Fruit fly (Drosophila melanogaster) whole organism, embryonic: ENCODE measurements around the gene plx.
A peak's percentile ranks its signal among the peaks of the same experiment; 100 is the strongest.

ENCODE experiments used
- ATbp ChIP-seq: fragments of 200-800 bp; sonication (Bioruptor generic); optimal IDR thresholded peaks from 2 replicates; lab custom pipeline; 2017; ENCODE audit warnings: missing biosample characterization, mild to moderate bottlenecking, missing genetic modification characterization, missing genetic modification reagents
- B-H2 ChIP-seq: fragments of 200-800 bp; sonication (Bioruptor generic); optimal IDR thresholded peaks from 2 replicates; lab custom pipeline; 2018; ENCODE audit warnings: missing biosample characterization, mild to moderate bottlenecking, missing genetic modification characterization
- CG10431 ChIP-seq: fragments of 200-800 bp; sonication (Bioruptor generic); optimal IDR thresholded peaks from 3 replicates; lab custom pipeline; 2018; ENCODE audit warnings: missing biosample characterization, mild to moderate bottlenecking, missing genetic modification characterization
- CG12236 ChIP-seq: fragments of 200-800 bp; sonication (Bioruptor generic); optimal IDR thresholded peaks from 2 replicates; lab custom pipeline; 2016; ENCODE audit warnings: missing biosample characterization, missing genetic modification characterization
- CG12391 ChIP-seq: fragments of 200-800 bp; sonication (Bioruptor generic); optimal IDR thresholded peaks from 3 replicates; lab custom pipeline; 2018; ENCODE audit warnings: missing biosample characterization, mild to moderate bottlenecking, missing genetic modification characterization, moderate library complexity
- CG14014 ChIP-seq: fragments of 200-800 bp; sonication (Bioruptor generic); IDR thresholded peaks from 2 replicates; pipeline ENCODE4 v1.3.6; 2022; ENCODE audit warnings: missing biosample characterization, missing genetic modification characterization
- CG14710 ChIP-seq: fragments of 200-800 bp; sonication (Bioruptor generic); optimal IDR thresholded peaks from 3 replicates; lab custom pipeline; 2019; ENCODE audit warnings: missing biosample characterization, mild to moderate bottlenecking, missing genetic modification characterization, moderate library complexity
- CG15269 ChIP-seq: fragments of 200-800 bp; sonication (Bioruptor generic); optimal IDR thresholded peaks from 2 replicates; lab custom pipeline; 2018; ENCODE audit warnings: missing biosample characterization, mild to moderate bottlenecking, missing genetic modification characterization, moderate library complexity
- CG16779 ChIP-seq: fragments of 200-800 bp; sonication (Bioruptor generic); IDR thresholded peaks from 2 replicates; pipeline ENCODE4 v1.3.6; 2022; ENCODE audit warnings: missing biosample characterization, missing genetic modification characterization
- CG16813 ChIP-seq: fragments of 200-800 bp; sonication (Bioruptor generic); IDR thresholded peaks from 3 replicates; pipeline ENCODE4 v1.3.6; 2022; ENCODE audit warnings: missing biosample characterization, missing genetic modification characterization; ENCODE audit not compliant: partially characterized antibody
- CG30431 ChIP-seq: fragments of 200-800 bp; sonication (Bioruptor generic); optimal IDR thresholded peaks from 2 replicates; lab custom pipeline; 2017; ENCODE audit warnings: missing biosample characterization, missing genetic modification characterization
- CG31224 ChIP-seq: fragments of 200-800 bp; sonication (Bioruptor generic); IDR thresholded peaks from 2 replicates; pipeline ENCODE4 v1.3.6; 2022; ENCODE audit warnings: missing biosample characterization, missing genetic modification characterization
- CG32767 ChIP-seq: fragments of 200-800 bp; sonication (Bioruptor generic); IDR thresholded peaks from 2 replicates; pipeline ENCODE4 v1.3.6; 2022; ENCODE audit warnings: missing biosample characterization, missing genetic modification characterization
- CG4404 ChIP-seq: fragments of 200-800 bp; sonication (Bioruptor generic); IDR thresholded peaks from 2 replicates; pipeline ENCODE4 v1.3.6; 2022; ENCODE audit warnings: missing biosample characterization, missing genetic modification characterization
- CG5953 ChIP-seq: fragments of 200-800 bp; sonication (Bioruptor generic); IDR thresholded peaks from 2 replicates; pipeline ENCODE4 v1.3.6; 2022; ENCODE audit warnings: missing biosample characterization, missing genetic modification characterization
- CG6254 ChIP-seq: fragments of 200-800 bp; sonication (Bioruptor generic); optimal IDR thresholded peaks from 3 replicates; lab custom pipeline; 2017; ENCODE audit warnings: mild to moderate bottlenecking, missing biosample characterization, missing genetic modification reagents, missing genetic modification characterization
- CG7271 ChIP-seq: fragments of 200-800 bp; sonication (Bioruptor generic); optimal IDR thresholded peaks from 2 replicates; lab custom pipeline; 2018; ENCODE audit warnings: missing biosample characterization, mild to moderate bottlenecking, missing genetic modification characterization, moderate library complexity
- CG7357 ChIP-seq: fragments of 200-800 bp; sonication (Bioruptor generic); IDR thresholded peaks from 3 replicates; pipeline ENCODE4 v1.3.6; 2022; ENCODE audit warnings: missing biosample characterization, missing genetic modification characterization
- CG7987 ChIP-seq: fragments of 200-800 bp; sonication (Bioruptor generic); optimal IDR thresholded peaks from 2 replicates; lab custom pipeline; 2018; ENCODE audit warnings: missing biosample characterization, mild to moderate bottlenecking, missing genetic modification characterization, moderate library complexity
- CG9727 ChIP-seq: fragments of 200-800 bp; sonication (Bioruptor generic); optimal IDR thresholded peaks from 3 replicates; lab custom pipeline; 2017; ENCODE audit warnings: missing biosample characterization, mild to moderate bottlenecking, missing genetic modification characterization
- D19A ChIP-seq: fragments of 200-800 bp; optimal IDR thresholded peaks from 3 replicates; lab custom pipeline; 2019; ENCODE audit warnings: missing biosample characterization, mild to moderate bottlenecking, missing genetic modification characterization, moderate library complexity
- E2f1 ChIP-seq: fragments of 200-800 bp; sonication (Bioruptor generic); IDR thresholded peaks from 2 replicates; pipeline ENCODE4 v1.3.6; 2022; ENCODE audit warnings: missing biosample characterization, missing genetic modification characterization
- HLH54F ChIP-seq: fragments of 200-800 bp; sonication (Bioruptor generic); optimal IDR thresholded peaks from 3 replicates; lab custom pipeline; 2016; ENCODE audit warnings: missing biosample characterization, missing genetic modification characterization
- Hmr ChIP-seq: fragments of 200-800 bp; sonication (Bioruptor generic); optimal IDR thresholded peaks from 3 replicates; lab custom pipeline; 2017; ENCODE audit warnings: mild to moderate bottlenecking, missing biosample characterization, missing genetic modification reagents, missing genetic modification characterization
- Jarid2 ChIP-seq: fragments of 200-800 bp; sonication (Bioruptor generic); optimal IDR thresholded peaks from 3 replicates; lab custom pipeline; 2017; ENCODE audit warnings: mild to moderate bottlenecking, missing biosample characterization, missing genetic modification reagents, missing genetic modification characterization
- Mad ChIP-seq: fragments of 200-800 bp; sonication (Bioruptor generic); optimal IDR thresholded peaks from 2 replicates; lab custom pipeline; 2016; ENCODE audit warnings: missing biosample characterization, missing genetic modification characterization
- NfI ChIP-seq: fragments of 200-800 bp; sonication (Bioruptor generic); optimal IDR thresholded peaks from 3 replicates; lab custom pipeline; 2018; ENCODE audit warnings: missing biosample characterization, mild to moderate bottlenecking, missing genetic modification characterization, moderate library complexity
- Oli ChIP-seq: fragments of 200-800 bp; sonication (Bioruptor generic); optimal IDR thresholded peaks from 2 replicates; lab custom pipeline; 2018; ENCODE audit warnings: missing biosample characterization, mild to moderate bottlenecking, missing genetic modification characterization, moderate library complexity
- PHDP ChIP-seq: fragments of 200-800 bp; sonication (Bioruptor generic); optimal IDR thresholded peaks from 3 replicates; lab custom pipeline; 2018; ENCODE audit warnings: missing biosample characterization, mild to moderate bottlenecking, missing genetic modification characterization, moderate library complexity
- Sry-β ChIP-seq: fragments of 200-800 bp; sonication (Bioruptor generic); optimal IDR thresholded peaks from 2 replicates; lab custom pipeline; 2018; ENCODE audit warnings: missing biosample characterization, mild to moderate bottlenecking, missing genetic modification characterization, moderate library complexity
- Trl ChIP-seq, 3 experiments: fragments of >200 bp in 2 of 3; fragments of 200-800 bp in 1 of 3; sonication (Bioruptor generic) in 1 of 3; optimal IDR thresholded peaks; 2 replicates in 1 of 3; 3 replicates in 2 of 3; lab custom pipeline; 2016 to 2017; ENCODE audit warnings: missing biosample characterization in 1 of 3, missing genetic modification characterization in 1 of 3
- YL-1 ChIP-seq: fragments of 200-800 bp; sonication (Bioruptor generic); optimal IDR thresholded peaks from 3 replicates; lab custom pipeline; 2017; ENCODE audit warnings: missing biosample characterization, mild to moderate bottlenecking, missing genetic modification characterization
- ac ChIP-seq: fragments of 200-800 bp; sonication (Bioruptor generic); optimal IDR thresholded peaks from 3 replicates; lab custom pipeline; 2017; ENCODE audit warnings: missing biosample characterization, mild to moderate bottlenecking, missing genetic modification characterization
- al ChIP-seq: fragments of 200-800 bp; sonication (Bioruptor generic); IDR thresholded peaks from 2 replicates; pipeline ENCODE4 v1.3.6; 2022; ENCODE audit warnings: missing biosample characterization, missing genetic modification characterization
- btn ChIP-seq: fragments of 200-800 bp; sonication (Bioruptor generic); optimal IDR thresholded peaks from 2 replicates; lab custom pipeline; 2016; ENCODE audit warnings: missing biosample characterization, missing genetic modification characterization
- ci ChIP-seq: fragments of 200-800 bp; sonication (Bioruptor generic); IDR thresholded peaks from 3 replicates; pipeline ENCODE4 v1.3.6; 2022; ENCODE audit warnings: missing biosample characterization, missing genetic modification characterization
- croc ChIP-seq: fragments of 200-800 bp; sonication (Bioruptor generic); conservative IDR thresholded peaks from 3 replicates; pipeline ENCODE4 v1.3.6; 2022; ENCODE audit warnings: missing biosample characterization, missing genetic modification characterization
- eyg ChIP-seq: fragments of 200-800 bp; sonication (Bioruptor generic); optimal IDR thresholded peaks from 3 replicates; lab custom pipeline; 2016; ENCODE audit warnings: missing biosample characterization, missing genetic modification characterization
- grau ChIP-seq: fragments of 200-800 bp; optimal IDR thresholded peaks from 3 replicates; lab custom pipeline; 2019; ENCODE audit warnings: missing biosample characterization, mild to moderate bottlenecking, missing genetic modification characterization, moderate library complexity
- hb ChIP-seq: fragments of 200-800 bp; sonication (Bioruptor generic); IDR thresholded peaks from 3 replicates; pipeline ENCODE4 v1.3.6; 2022; ENCODE audit warnings: missing biosample characterization, missing genetic modification characterization; ENCODE audit not compliant: partially characterized antibody
- insv ChIP-seq, 2 experiments: fragments of 200-800 bp; sonication (Bioruptor generic); optimal IDR thresholded peaks; 3 replicates each; lab custom pipeline; 2016 to 2018; ENCODE audit warnings: missing biosample characterization in 2 of 2, missing genetic modification characterization in 2 of 2
- jing ChIP-seq: fragments of 200-800 bp; sonication (Bioruptor generic); optimal IDR thresholded peaks from 2 replicates; lab custom pipeline; 2018; ENCODE audit warnings: missing biosample characterization, mild to moderate bottlenecking, missing genetic modification characterization
- pita ChIP-seq: fragments of 200-800 bp; sonication (Bioruptor generic); optimal IDR thresholded peaks from 2 replicates; lab custom pipeline; 2017; ENCODE audit warnings: missing biosample characterization, mild to moderate bottlenecking, missing genetic modification characterization
- pros ChIP-seq: fragments of 200-800 bp; sonication (Bioruptor generic); optimal IDR thresholded peaks from 3 replicates; lab custom pipeline; 2019; ENCODE audit warnings: missing biosample characterization, mild to moderate bottlenecking, missing genetic modification characterization, moderate library complexity
- psq ChIP-seq: fragments of 200-800 bp; sonication (Bioruptor generic); optimal IDR thresholded peaks from 2 replicates; lab custom pipeline; 2017; ENCODE audit warnings: missing biosample characterization, missing genetic modification characterization
- tna ChIP-seq: fragments of 200-800 bp; sonication (Bioruptor generic); IDR thresholded peaks from 2 replicates; pipeline ENCODE4 v1.3.6; 2022; ENCODE audit warnings: missing biosample characterization, missing genetic modification characterization; ENCODE audit not compliant: partially characterized antibody
- trh ChIP-seq: fragments of 200-800 bp; sonication (Bioruptor generic); optimal IDR thresholded peaks from 2 replicates; lab custom pipeline; 2016; ENCODE audit warnings: missing biosample characterization, missing genetic modification characterization

Gene plx

dm6 chr3R:5733181-5733580 lies 47.5 kb downstream of the plx start, which contains the start of gene CG1239 (continued):
- TF ChIP-seq tna = no peak
- no peak for TF ChIP-seq Mad
- TF ChIP-seq Sry-β (GFP tag; lab: Kevin White, UChicago) = no peak
- no peak for TF ChIP-seq CG7987 (GFP tag; lab: Kevin White, UChicago)
- TF ChIP-seq pita (GFP tag; lab: Kevin White, UChicago) = peak; percentile 18
- TF ChIP-seq CG5953 = no peak
- no peak for TF ChIP-seq jing (GFP tag; lab: Kevin White, UChicago)
- TF ChIP-seq NfI (GFP tag; lab: Kevin White, UChicago) = no peak
- TF ChIP-seq D19A (tag; lab: Kevin White, UChicago) = peak; percentile 3

dm6 chr3R:5736305-5736869 lies 50.7 kb downstream of the plx start, which contains the start of the genes CG2100 and CG1236:
TSS of gene CG2100 (minus strand) at chr3R:5736355.
TSS of gene CG1236 (plus strand) at chr3R:5736748.
- TF ChIP-seq CG7271 (tag; lab: Kevin White, UChicago) (peak; percentile 13), ci (GFP tag; lab: Robert Waterston, UW) (no peak; the same call in 2 of the 3 replicates), psq (GFP tag; lab: Kevin White, UChicago) (peak; percentile 27), insv (GFP tag; optimal IDR thresholded peaks at IDR 0.05; lab: Kevin White, UChicago) (peak in 1 of 2 experiments; percentile 6), CG16813 (GFP tag; lab: Robert Waterston, UW) (no peak), CG6254 (peak; percentile 77), PHDP (tag; lab: Kevin White, UChicago) (peak; percentile 88), jing (GFP tag; lab: Kevin White, UChicago) (peak; percentile 52), tna (no peak), CG12391 (tag; lab: Kevin White, UChicago) (peak; percentile 94), Hmr (peak; percentile 89), B-H2 (GFP tag; lab: Kevin White, UChicago) (peak; percentile 32), Trl (optimal IDR thresholded peaks at IDR 0.05; lab: Kevin White, UChicago) (no peak), Trl (GFP tag; optimal IDR thresholded peaks at IDR 0.05; lab: Kevin White, UChicago) (peak; percentile 14), CG14014 (GFP tag; lab: Robert Waterston, UW) (peak; percentile 59), CG14710 (tag; lab: Kevin White, UChicago) (peak; percentile 91), CG32767 (GFP tag; lab: Robert Waterston, UW) (0 out of 2 replicates have a peak, but pooled peaks have one; percentile 70), trh (GFP tag; lab: Kevin White, UChicago) (peak; percentile 55), YL-1 (GFP tag; lab: Kevin White, UChicago) (peak; percentile 71), pros (GFP tag; lab: Kevin White, UChicago) (no peak), CG16779 (no peak), Oli (tag; lab: Kevin White, UChicago) (peak; percentile 88), HLH54F (GFP tag; lab: Kevin White, UChicago) (peak; percentile 37), hb (GFP tag; lab: Robert Waterston, UW) (no peak), grau (peak; percentile 89), btn (peak; percentile 3), NfI (GFP tag; lab: Kevin White, UChicago) (peak; percentile 85), al (GFP tag; lab: Robert Waterston, UW) (peak; percentile 75), eyg (GFP tag; lab: Kevin White, UChicago) (no peak), ATbp (peak; percentile 82), CG30431 (GFP tag; lab: Kevin White, UChicago) (peak; percentile 82), CG9727 (peak; percentile 94), CG10431 (GFP tag; lab: Kevin White, UChicago) (peak; percentile 63), ac (GFP tag; lab: Kevin White, UChicago) (peak; percentile 60), croc (peak; percentile 65), Jarid2 (GFP tag; lab: Kevin White, UChicago) (peak; percentile 60), CG12236 (no peak), CG7357 (GFP tag; lab: Robert Waterston, UW) (peak; percentile 56; the same call in 2 of the 3 replicates), CG4404 (peak; percentile 68), CG31224 (GFP tag; lab: Robert Waterston, UW) (peak; percentile 72; the same call in 1 of the 2 replicates), E2f1 (peak; percentile 81), CG15269 (tag; lab: Kevin White, UChicago) (peak; percentile 88)
